Worm (Caenorhabditis elegans): ENCODE data around the gene Y82E9BL.19.

DNA sequence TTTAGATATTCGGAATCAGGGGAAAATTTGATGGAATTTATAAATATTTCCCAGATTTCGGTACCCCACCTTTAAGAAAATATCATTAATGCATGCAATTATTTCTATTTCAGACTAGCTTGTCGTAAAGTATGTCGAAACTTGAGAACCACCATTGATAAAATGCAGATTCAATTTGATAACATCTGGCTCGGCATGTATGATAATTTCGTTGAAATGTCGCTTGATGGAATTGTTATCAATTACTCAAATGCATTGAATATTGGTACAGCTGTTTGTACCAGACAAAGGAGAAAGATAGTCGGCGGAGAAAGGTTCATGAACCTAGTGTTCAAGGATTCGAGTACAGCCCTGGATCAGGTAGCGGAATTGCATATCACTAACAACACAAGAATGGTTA lies at the start of gene Y82E9BL.19:
- TF ChIP-seq K09A11.1 (tag; optimal IDR thresholded peaks at IDR 0.05; ENCODE audit: insufficient read depth) (no peak), ama-1 (optimal IDR thresholded peaks at IDR 0.05) (no peak), ceh-14 (tag; optimal IDR thresholded peaks at IDR 0.05) (no peak), nfya-1 (tag; optimal IDR thresholded peaks at IDR 0.05) (no peak), ceh-18 (tag; optimal IDR thresholded peaks at IDR 0.05) (no peak)
